Worm (Caenorhabditis elegans) whole organism, mixed stage, embryonic: ENCODE data around the gene C02F5.10.
A peak's percentile ranks its signal among the peaks of the same experiment; 100 is the strongest.

Experiments used
- M03D4.4 ChIP-seq: sonication (generic microtip); optimal IDR thresholded peaks from 2 replicates; lab custom pipeline; 2017; ENCODE audit warnings: mild to moderate bottlenecking, missing genetic modification characterization, missing compliant biosample characterization
- bed-3 ChIP-seq: fragments of 200-800 bp; sonication (Bioruptor generic); optimal IDR thresholded peaks from 3 replicates; lab custom pipeline; 2018; ENCODE audit warnings: mild to moderate bottlenecking, missing genetic modification characterization, moderate library complexity, missing compliant biosample characterization
- blmp-1 ChIP-seq: fragments of 150-350 bp; optimal IDR thresholded peaks from 2 replicates; lab custom pipeline; 2014; ENCODE audit warnings: missing biosample characterization, missing genetic modification characterization
- ceh-43 ChIP-seq: fragments of 200-800 bp; sonication (Bioruptor generic); optimal IDR thresholded peaks from 2 replicates; lab custom pipeline; 2018; ENCODE audit warnings: mild to moderate bottlenecking, missing genetic modification characterization, moderate library complexity, missing compliant biosample characterization
- ceh-83 ChIP-seq: fragments of 200-800 bp; sonication (Bioruptor generic); optimal IDR thresholded peaks from 2 replicates; lab custom pipeline; 2018; ENCODE audit warnings: mild to moderate bottlenecking, missing genetic modification characterization, missing compliant biosample characterization
- ces-1 ChIP-seq: fragments of 150-350 bp; optimal IDR thresholded peaks from 2 replicates; lab custom pipeline; 2014; ENCODE audit warnings: missing biosample characterization, missing genetic modification reagents, missing genetic modification characterization
- cnd-1 ChIP-seq: fragments of 200-800 bp; sonication (Bioruptor generic); optimal IDR thresholded peaks from 2 replicates; lab custom pipeline; 2018; ENCODE audit warnings: mild to moderate bottlenecking, missing genetic modification characterization, missing compliant biosample characterization
- drap-1 ChIP-seq: fragments of 200-800 bp; sonication (Bioruptor generic); optimal IDR thresholded peaks from 3 replicates; lab custom pipeline; 2018; ENCODE audit warnings: mild to moderate bottlenecking, missing genetic modification characterization, missing compliant biosample characterization
- elt-1 ChIP-seq: sonication (generic microtip); optimal IDR thresholded peaks from 2 replicates; lab custom pipeline; 2017; ENCODE audit warnings: missing genetic modification characterization, mild to moderate bottlenecking, missing compliant biosample characterization, antibody characterized with exemption, moderate library complexity, borderline replicate concordance; ENCODE audit not compliant: insufficient read depth
- elt-3 ChIP-seq: fragments of 150-350 bp; optimal IDR thresholded peaks from 2 replicates; lab custom pipeline; 2014; ENCODE audit warnings: missing biosample characterization, missing genetic modification characterization
- flh-1 ChIP-seq: fragments of 200-800 bp; sonication (Bioruptor generic); optimal IDR thresholded peaks from 2 replicates; lab custom pipeline; 2018; ENCODE audit warnings: mild to moderate bottlenecking, missing genetic modification characterization, moderate library complexity, missing compliant biosample characterization
- ham-2 ChIP-seq: fragments of 200-800 bp; sonication (Bioruptor generic); optimal IDR thresholded peaks from 2 replicates; lab custom pipeline; 2018; ENCODE audit warnings: mild to moderate bottlenecking, missing genetic modification characterization, missing compliant biosample characterization
- hlh-1 ChIP-seq: fragments of 150-350 bp; optimal IDR thresholded peaks from 2 replicates; lab custom pipeline; 2014; ENCODE audit warnings: missing biosample characterization, missing genetic modification reagents, missing genetic modification characterization
- lin-13 ChIP-seq: fragments of 150-350 bp; optimal IDR thresholded peaks from 2 replicates; lab custom pipeline; 2014; ENCODE audit warnings: missing biosample characterization, missing genetic modification characterization
- lin-32 ChIP-seq: fragments of 200-800 bp; sonication (Bioruptor generic); optimal IDR thresholded peaks from 2 replicates; lab custom pipeline; 2018; ENCODE audit warnings: mild to moderate bottlenecking, missing genetic modification characterization, missing compliant biosample characterization
- lsy-2 ChIP-seq: fragments of 150-350 bp; optimal IDR thresholded peaks from 2 replicates; lab custom pipeline; 2014; ENCODE audit warnings: missing biosample characterization, missing genetic modification characterization
- mab-5 ChIP-seq: fragments of 150-350 bp; optimal IDR thresholded peaks from 2 replicates; lab custom pipeline; 2014; ENCODE audit warnings: missing biosample characterization, missing genetic modification characterization
- mep-1 ChIP-seq: fragments of 150-350 bp; optimal IDR thresholded peaks from 2 replicates; lab custom pipeline; 2017; ENCODE audit warnings: missing biosample characterization, missing genetic modification reagents, missing genetic modification characterization, inconsistent platforms
- mls-2 ChIP-seq: sonication (generic microtip); optimal IDR thresholded peaks from 2 replicates; lab custom pipeline; 2016; ENCODE audit warnings: mild to moderate bottlenecking, missing genetic modification characterization, moderate library complexity, missing compliant biosample characterization
- nhr-12 ChIP-seq: fragments of 150-350 bp; optimal IDR thresholded peaks from 2 replicates; lab custom pipeline; 2014; ENCODE audit warnings: missing biosample characterization, missing genetic modification characterization
- nhr-2 ChIP-seq: fragments of 150-350 bp; optimal IDR thresholded peaks from 2 replicates; lab custom pipeline; 2014; ENCODE audit warnings: missing biosample characterization, missing genetic modification characterization
- nhr-237 ChIP-seq: fragments of 150-350 bp; optimal IDR thresholded peaks from 2 replicates; lab custom pipeline; 2014; ENCODE audit warnings: missing biosample characterization, missing genetic modification characterization
- nhr-28 ChIP-seq: fragments of 150-350 bp; optimal IDR thresholded peaks from 2 replicates; lab custom pipeline; 2014; ENCODE audit warnings: missing biosample characterization, missing genetic modification characterization
- pha-4 ChIP-seq: fragments of 150-350 bp; optimal IDR thresholded peaks from 2 replicates; lab custom pipeline; 2018; ENCODE audit warnings: missing biosample characterization, missing genetic modification reagents, missing genetic modification characterization
- sem-2 ChIP-seq: fragments of 200-800 bp; sonication (Bioruptor generic); optimal IDR thresholded peaks from 2 replicates; lab custom pipeline; 2018; ENCODE audit warnings: mild to moderate bottlenecking, missing genetic modification characterization, missing compliant biosample characterization
- snpc-4 ChIP-seq: fragments of 150-350 bp; optimal IDR thresholded peaks from 2 replicates; lab custom pipeline; 2014; ENCODE audit warnings: missing biosample characterization, missing genetic modification characterization
- sptf-1 ChIP-seq: sonication (generic microtip); optimal IDR thresholded peaks from 2 replicates; lab custom pipeline; 2017; ENCODE audit warnings: mild to moderate bottlenecking, missing genetic modification characterization, moderate library complexity, missing compliant biosample characterization
- tbx-8 ChIP-seq: fragments of 200-800 bp; sonication (Bioruptor generic); optimal IDR thresholded peaks from 2 replicates; lab custom pipeline; 2018; ENCODE audit warnings: mild to moderate bottlenecking, missing genetic modification characterization, moderate library complexity, missing compliant biosample characterization
- unc-120 ChIP-seq: sonication (generic microtip); optimal IDR thresholded peaks from 2 replicates; lab custom pipeline; 2017; ENCODE audit warnings: missing genetic modification characterization, missing compliant biosample characterization; ENCODE audit not compliant: poor library complexity, severe bottlenecking
- unc-39 ChIP-seq: fragments of 150-350 bp; optimal IDR thresholded peaks from 2 replicates; lab custom pipeline; 2014; ENCODE audit warnings: missing biosample characterization, missing genetic modification characterization
- unc-62 ChIP-seq: fragments of 150-350 bp; optimal IDR thresholded peaks from 2 replicates; lab custom pipeline; 2014; ENCODE audit warnings: missing biosample characterization, missing genetic modification reagents, missing genetic modification characterization
- zip-8 ChIP-seq: fragments of 150-350 bp; optimal IDR thresholded peaks from 2 replicates; lab custom pipeline; 2014; ENCODE audit warnings: missing biosample characterization, missing genetic modification characterization
- ztf-11 ChIP-seq: fragments of 150-350 bp; optimal IDR thresholded peaks from 2 replicates; lab custom pipeline; 2014; ENCODE audit warnings: missing biosample characterization, missing genetic modification characterization

C02F5.10 gene

DNA sequence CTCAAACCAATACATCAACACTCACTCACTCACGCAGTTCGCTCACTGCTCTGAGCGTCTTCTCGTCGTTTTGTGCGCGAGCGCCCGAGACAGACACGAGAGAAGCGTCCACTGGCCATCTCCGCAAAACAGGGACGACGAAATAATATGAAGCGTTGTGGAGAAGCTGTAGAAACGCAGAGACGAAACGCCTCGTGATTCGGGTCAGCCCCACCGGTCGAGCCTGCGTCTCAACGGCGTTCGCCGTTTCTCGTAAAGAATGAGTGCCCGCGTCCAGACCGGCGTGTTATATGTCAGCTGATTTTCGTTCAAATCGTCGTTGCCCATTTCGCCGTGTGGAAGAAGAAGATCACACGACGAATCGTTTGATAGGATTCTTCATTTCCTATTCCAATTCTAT is 21.8 kb downstream of the C02F5.10 start, which contains the start of gene fbxl-1:
Gene fbxl-1, plus strand, starts transcription at position 320 of the 400 bp plus-strand sequence.
- TF ChIP-seq M03D4.4 (tag; lab: Kevin White, UChicago), result no peak
- TF ChIP-seq ztf-11 (tag; lab: Kevin White, UChicago), result no peak
- TF ChIP-seq sem-2, result no peak
- TF ChIP-seq lin-32, result no peak
- no peak for TF ChIP-seq nhr-2 (tag; lab: Kevin White, UChicago)
- no peak for TF ChIP-seq snpc-4
- no peak for TF ChIP-seq nhr-12 (tag; lab: Kevin White, UChicago)
- TF ChIP-seq flh-1 (GFP tag; lab: Kevin White, UChicago), result no peak
- peak; percentile 35 for TF ChIP-seq mls-2 (tag; lab: Kevin White, UChicago)
- no peak for TF ChIP-seq blmp-1 (tag; lab: Kevin White, UChicago)
- TF ChIP-seq drap-1 (GFP tag; lab: Kevin White, UChicago), result peak; percentile 34
- TF ChIP-seq ceh-43 (GFP tag; lab: Kevin White, UChicago), result no peak
- no peak for TF ChIP-seq unc-39 (tag; lab: Kevin White, UChicago)
- no peak for TF ChIP-seq unc-62 (GFP tag; lab: Kevin White, UChicago)
- TF ChIP-seq zip-8, result no peak
- peak; percentile 33 for TF ChIP-seq ham-2 (GFP tag; lab: Kevin White, UChicago)
- TF ChIP-seq mep-1, result no peak
- no peak for TF ChIP-seq nhr-28 (tag; lab: Kevin White, UChicago)
- TF ChIP-seq ceh-83 (GFP tag; lab: Kevin White, UChicago), result no peak
- TF ChIP-seq nhr-237 (tag; lab: Kevin White, UChicago), result no peak
- peak; percentile 71 for TF ChIP-seq unc-120 (tag; lab: Kevin White, UChicago)
- TF ChIP-seq pha-4, result no peak
- TF ChIP-seq, all 35 proteins: peak for 4

DNA sequence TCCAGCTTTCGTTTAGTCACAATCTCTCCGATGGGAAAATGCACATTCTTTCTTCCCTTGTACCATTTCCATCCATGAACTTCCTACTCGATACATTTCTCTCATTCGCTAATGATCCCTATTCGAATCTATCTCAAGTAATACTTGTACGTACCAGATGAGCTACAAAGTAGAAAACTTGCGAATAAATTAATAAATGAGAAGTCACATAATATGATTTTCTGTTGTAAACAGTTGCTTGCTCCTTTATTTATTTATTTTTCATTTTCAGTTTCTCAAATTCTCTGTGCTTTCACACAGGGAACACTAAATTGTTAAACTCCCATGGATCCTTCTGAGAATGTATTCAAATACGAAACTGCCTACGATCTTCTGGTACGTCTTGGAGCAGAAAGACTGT is 23.1 kb downstream of the C02F5.10 start, which contains the start of gene rfs-1:
Gene rfs-1, plus strand, starts transcription at position 301 of the 400 bp plus-strand sequence.
- TF ChIP-seq elt-1 (tag; lab: Kevin White, UChicago) (no peak), nhr-2 (tag; lab: Kevin White, UChicago) (no peak), bed-3 (GFP tag; lab: Kevin White, UChicago) (no peak), blmp-1 (tag; lab: Kevin White, UChicago) (no peak)

DNA sequence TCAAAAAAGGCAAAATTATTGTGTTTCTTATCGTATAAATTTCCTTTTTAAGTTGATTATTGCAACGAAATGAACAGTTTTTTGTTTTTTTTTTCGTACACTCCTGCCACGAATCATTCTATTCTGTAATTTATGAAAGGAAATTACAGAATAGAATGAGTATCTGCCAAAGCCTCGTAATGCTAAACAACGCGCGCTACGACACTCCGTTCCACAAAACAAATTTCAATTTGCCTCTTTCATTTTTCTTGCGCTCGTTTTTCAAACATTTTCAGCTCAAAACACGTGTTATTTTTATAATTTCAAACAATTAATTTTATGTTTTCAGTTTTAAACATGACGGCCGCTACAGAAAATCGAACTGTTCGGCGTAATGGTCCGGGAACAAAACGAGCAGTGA is 24.5 kb downstream of the C02F5.10 start, which contains the start of gene mob-4:
Gene mob-4, plus strand, starts transcription at position 329 of the 400 bp plus-strand sequence.
- TF ChIP-seq mep-1, result no peak
- no peak for TF ChIP-seq sptf-1 (tag; lab: Kevin White, UChicago)
- no peak for TF ChIP-seq snpc-4
- TF ChIP-seq elt-3, result no peak
- no peak for TF ChIP-seq tbx-8 (GFP tag; lab: Kevin White, UChicago)
- no peak for TF ChIP-seq ceh-43 (GFP tag; lab: Kevin White, UChicago)
- TF ChIP-seq sem-2, result no peak
- TF ChIP-seq hlh-1 (tag; lab: Kevin White, UChicago), result no peak
- no peak for TF ChIP-seq unc-120 (tag; lab: Kevin White, UChicago)
- TF ChIP-seq nhr-12 (tag; lab: Kevin White, UChicago), result no peak
- TF ChIP-seq nhr-2 (tag; lab: Kevin White, UChicago), result no peak
- TF ChIP-seq ceh-83 (GFP tag; lab: Kevin White, UChicago), result no peak
- TF ChIP-seq nhr-237 (tag; lab: Kevin White, UChicago), result no peak
- TF ChIP-seq M03D4.4 (tag; lab: Kevin White, UChicago), result no peak
- TF ChIP-seq blmp-1 (tag; lab: Kevin White, UChicago), result no peak
- TF ChIP-seq mls-2 (tag; lab: Kevin White, UChicago), result no peak
- TF ChIP-seq ham-2 (GFP tag; lab: Kevin White, UChicago), result no peak
- no peak for TF ChIP-seq unc-62 (GFP tag; lab: Kevin White, UChicago)
- TF ChIP-seq cnd-1 (tag; lab: Kevin White, UChicago), result no peak
- no peak for TF ChIP-seq mab-5 (tag; lab: Kevin White, UChicago)

DNA sequence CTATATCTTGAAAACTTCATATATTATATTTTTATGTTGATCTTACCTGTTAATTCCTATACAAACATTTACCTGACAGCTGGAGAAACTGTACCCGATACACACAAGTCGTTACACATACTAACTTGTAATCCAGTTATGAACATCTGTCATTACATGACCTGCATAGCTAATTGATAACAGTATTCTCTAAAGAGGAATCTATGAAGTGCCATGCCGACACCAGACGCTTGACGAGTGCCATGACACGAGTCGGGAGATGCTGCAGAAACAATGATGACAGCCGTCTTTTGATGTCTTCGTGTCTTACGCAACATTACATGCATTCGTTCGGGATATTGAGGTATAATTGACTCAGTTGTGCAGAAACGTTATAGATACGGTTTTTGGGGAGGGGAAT is 29.2 kb downstream of the C02F5.10 start:
- TF ChIP-seq mep-1 (no peak), zip-8 (peak; percentile 27), nhr-2 (tag; lab: Kevin White, UChicago) (peak; percentile 31), ham-2 (GFP tag; lab: Kevin White, UChicago) (no peak), ceh-43 (GFP tag; lab: Kevin White, UChicago) (no peak)

DNA sequence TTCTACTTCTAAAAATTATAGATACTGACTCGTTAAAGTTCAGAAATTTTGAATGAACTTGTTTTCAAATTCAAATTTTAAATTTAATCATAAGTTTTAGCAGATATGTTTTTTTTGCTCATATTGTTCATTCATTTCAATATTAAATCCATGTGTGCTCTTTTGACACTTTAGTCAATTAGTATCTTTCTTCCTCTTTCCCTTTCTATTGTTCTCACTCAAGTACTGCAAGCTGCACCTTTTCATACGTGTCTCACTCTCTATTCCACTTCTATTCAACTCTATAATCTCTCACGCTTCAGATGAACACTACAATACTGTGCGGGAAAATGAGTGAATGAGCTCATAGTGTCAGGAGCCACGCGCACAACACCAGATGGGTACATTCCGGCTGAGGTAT is 31.4 kb downstream of the C02F5.10 start, which contains the start of gene C30A5.16:
Gene C30A5.16, plus strand, starts transcription at position 301 of the 400 bp plus-strand sequence.
- TF ChIP-seq sem-2 (no peak), ces-1 (GFP tag; lab: Kevin White, UChicago) (no peak), lin-13 (tag; lab: Kevin White, UChicago) (no peak), nhr-12 (tag; lab: Kevin White, UChicago) (no peak), lsy-2 (tag; lab: Kevin White, UChicago) (no peak), elt-3 (no peak), ceh-83 (GFP tag; lab: Kevin White, UChicago) (no peak), lin-32 (no peak), mls-2 (tag; lab: Kevin White, UChicago) (no peak), elt-1 (tag; lab: Kevin White, UChicago) (no peak), hlh-1 (tag; lab: Kevin White, UChicago) (no peak), ham-2 (GFP tag; lab: Kevin White, UChicago) (no peak), snpc-4 (no peak), ceh-43 (GFP tag; lab: Kevin White, UChicago) (no peak), nhr-2 (tag; lab: Kevin White, UChicago) (no peak), nhr-28 (tag; lab: Kevin White, UChicago) (no peak), bed-3 (GFP tag; lab: Kevin White, UChicago) (no peak), tbx-8 (GFP tag; lab: Kevin White, UChicago) (no peak), cnd-1 (tag; lab: Kevin White, UChicago) (no peak)
